Fruit fly (Drosophila melanogaster) whole organism, prepupa: ENCODE results near the gene disp.
A peak's percentile ranks its signal among the peaks of the same experiment; 100 is the strongest.

Source experiments
- Blimp-1 ChIP-seq: fragments of 200-800 bp; sonication (Bioruptor generic); optimal IDR thresholded peaks from 3 replicates; lab custom pipeline; 2017; ENCODE audit warnings: missing biosample characterization, missing genetic modification characterization, mild to moderate bottlenecking, moderate library complexity, missing genetic modification reagents
- CG10631 ChIP-seq: fragments of 200-800 bp; sonication (Bioruptor generic); optimal IDR thresholded peaks from 2 replicates; lab custom pipeline; 2016; ENCODE audit warnings: missing biosample characterization, missing genetic modification characterization
- CG10669 ChIP-seq: fragments of 200-800 bp; sonication (Bioruptor generic); optimal IDR thresholded peaks from 3 replicates; lab custom pipeline; 2018; ENCODE audit warnings: missing biosample characterization, mild to moderate bottlenecking, missing genetic modification characterization, moderate library complexity
- CG11294 ChIP-seq: fragments of 200-800 bp; sonication (Bioruptor generic); IDR thresholded peaks from 2 replicates; pipeline ENCODE4 v1.3.6; 2022; ENCODE audit warnings: missing biosample characterization, missing genetic modification characterization
- CG11762 ChIP-seq: fragments of 200-800 bp; sonication (Bioruptor generic); optimal IDR thresholded peaks from 3 replicates; lab custom pipeline; 2016; ENCODE audit warnings: missing biosample characterization, missing genetic modification characterization; ENCODE audit not compliant: insufficient read depth
- CG15336 ChIP-seq: fragments of 200-800 bp; sonication (Bioruptor generic); IDR thresholded peaks from 2 replicates; pipeline ENCODE4 v1.3.6; 2022; ENCODE audit warnings: missing biosample characterization, missing genetic modification characterization
- CG1621 ChIP-seq: fragments of 200-800 bp; sonication (Bioruptor generic); optimal IDR thresholded peaks from 3 replicates; lab custom pipeline; 2018; ENCODE audit warnings: missing biosample characterization, mild to moderate bottlenecking, missing genetic modification characterization
- CG3032 ChIP-seq: fragments of 200-800 bp; optimal IDR thresholded peaks from 2 replicates; lab custom pipeline; 2019; ENCODE audit warnings: missing biosample characterization, mild to moderate bottlenecking, missing genetic modification characterization, moderate library complexity
- CG31627 ChIP-seq: fragments of 200-800 bp; sonication (Bioruptor generic); optimal IDR thresholded peaks from 3 replicates; lab custom pipeline; 2016; ENCODE audit warnings: missing biosample characterization, missing genetic modification characterization
- CG32006 ChIP-seq: fragments of 200-800 bp; sonication (Bioruptor generic); optimal IDR thresholded peaks from 3 replicates; lab custom pipeline; 2017; ENCODE audit warnings: missing biosample characterization, mild to moderate bottlenecking, missing genetic modification characterization
- CG34406 ChIP-seq: fragments of 200-800 bp; sonication (Bioruptor generic); optimal IDR thresholded peaks from 3 replicates; lab custom pipeline; 2016; ENCODE audit warnings: missing biosample characterization, missing genetic modification characterization
- CG3919 ChIP-seq: fragments of 200-800 bp; sonication (Bioruptor generic); optimal IDR thresholded peaks from 3 replicates; lab custom pipeline; 2016; ENCODE audit warnings: missing biosample characterization, missing genetic modification characterization
- CG6163 ChIP-seq: fragments of 200-800 bp; sonication (Bioruptor generic); IDR thresholded peaks from 3 replicates; pipeline ENCODE4 v1.3.6; 2022; ENCODE audit warnings: missing biosample characterization, missing genetic modification characterization
- CG6276 ChIP-seq: fragments of 200-800 bp; sonication (Bioruptor generic); optimal IDR thresholded peaks from 2 replicates; lab custom pipeline; 2017; ENCODE audit warnings: missing biosample characterization, mild to moderate bottlenecking, missing genetic modification characterization
- CG6792 ChIP-seq: fragments of 200-800 bp; sonication (Bioruptor generic); optimal IDR thresholded peaks from 3 replicates; lab custom pipeline; 2016; ENCODE audit warnings: missing biosample characterization, missing genetic modification characterization
- CG6808 ChIP-seq: fragments of 200-800 bp; sonication (Bioruptor generic); optimal IDR thresholded peaks from 3 replicates; lab custom pipeline; 2017; ENCODE audit warnings: missing biosample characterization, missing genetic modification characterization, mild to moderate bottlenecking, moderate library complexity, missing genetic modification reagents
- CG6854 ChIP-seq: fragments of 200-800 bp; sonication (Bioruptor generic); optimal IDR thresholded peaks from 2 replicates; lab custom pipeline; 2017; ENCODE audit warnings: missing biosample characterization, mild to moderate bottlenecking, missing genetic modification characterization
- CG8119 ChIP-seq: fragments of 200-800 bp; sonication (Bioruptor generic); IDR thresholded peaks from 3 replicates; pipeline ENCODE4 v1.3.6; 2022; ENCODE audit warnings: missing biosample characterization, missing genetic modification characterization
- CG8632 ChIP-seq: fragments of 200-800 bp; sonication (Bioruptor generic); optimal IDR thresholded peaks from 3 replicates; lab custom pipeline; 2016; ENCODE audit warnings: missing biosample characterization, missing genetic modification characterization
- Eip75B ChIP-seq: fragments of 200-800 bp; sonication (Bioruptor generic); optimal IDR thresholded peaks from 3 replicates; lab custom pipeline; 2016; ENCODE audit warnings: missing biosample characterization, missing genetic modification characterization
- Eip78C ChIP-seq: fragments of 200-800 bp; sonication (Bioruptor generic); peaks from one replicate; lab custom pipeline; 2016; ENCODE audit warnings: missing biosample characterization, missing genetic modification characterization
- Gug ChIP-seq: fragments of 200-800 bp; sonication (Bioruptor generic); IDR thresholded peaks from 2 replicates; pipeline ENCODE4 v1.3.6; 2022; ENCODE audit warnings: missing biosample characterization, missing genetic modification characterization
- Hr39 ChIP-seq: fragments of 200-800 bp; sonication (Bioruptor generic); optimal IDR thresholded peaks from 2 replicates; lab custom pipeline; 2016; ENCODE audit warnings: missing biosample characterization, missing genetic modification characterization
- Hr4 ChIP-seq: fragments of 200-800 bp; sonication (Bioruptor generic); optimal IDR thresholded peaks from 3 replicates; lab custom pipeline; 2016; ENCODE audit warnings: missing biosample characterization, missing genetic modification characterization
- Lpt ChIP-seq: fragments of 200-800 bp; sonication (Bioruptor generic); optimal IDR thresholded peaks from 3 replicates; lab custom pipeline; 2016; ENCODE audit warnings: missing biosample characterization, missing genetic modification characterization
- Met ChIP-seq: fragments of 200-800 bp; sonication (Bioruptor generic); optimal IDR thresholded peaks from 3 replicates; lab custom pipeline; 2016; ENCODE audit warnings: missing biosample characterization, missing genetic modification characterization
- OdsH ChIP-seq: fragments of 200-800 bp; sonication (Bioruptor generic); optimal IDR thresholded peaks from 3 replicates; lab custom pipeline; 2016; ENCODE audit warnings: missing biosample characterization, missing genetic modification characterization
- Smox ChIP-seq: fragments of 200-800 bp; sonication (Bioruptor generic); optimal IDR thresholded peaks from 3 replicates; lab custom pipeline; 2016; ENCODE audit warnings: missing biosample characterization, missing genetic modification characterization
- Sox102F ChIP-seq: fragments of 200-800 bp; sonication (Bioruptor generic); optimal IDR thresholded peaks from 2 replicates; lab custom pipeline; 2016; ENCODE audit warnings: missing biosample characterization, mild to moderate bottlenecking, missing genetic modification characterization
- Sox14 ChIP-seq: fragments of 200-800 bp; sonication (Bioruptor generic); optimal IDR thresholded peaks from 3 replicates; lab custom pipeline; 2016; ENCODE audit warnings: missing biosample characterization, missing genetic modification characterization
- Sox15 ChIP-seq: fragments of 200-800 bp; sonication (Bioruptor generic); optimal IDR thresholded peaks from 3 replicates; lab custom pipeline; 2016; ENCODE audit warnings: missing biosample characterization, missing genetic modification characterization
- achi ChIP-seq: fragments of 200-800 bp; sonication (Bioruptor generic); optimal IDR thresholded peaks from 3 replicates; lab custom pipeline; 2016; ENCODE audit warnings: missing biosample characterization, missing genetic modification characterization
- acj6 ChIP-seq: fragments of 200-800 bp; sonication (Bioruptor generic); optimal IDR thresholded peaks from 3 replicates; lab custom pipeline; 2016; ENCODE audit warnings: missing biosample characterization, missing genetic modification characterization
- cyc ChIP-seq: fragments of 200-800 bp; sonication (Bioruptor generic); optimal IDR thresholded peaks from 3 replicates; lab custom pipeline; 2016; ENCODE audit warnings: missing biosample characterization, missing genetic modification characterization
- dac ChIP-seq: fragments of 200-800 bp; sonication (Bioruptor generic); optimal IDR thresholded peaks from 2 replicates; lab custom pipeline; 2017; ENCODE audit warnings: missing biosample characterization, mild to moderate bottlenecking, missing genetic modification characterization
- dsx ChIP-seq: fragments of 200-800 bp; optimal IDR thresholded peaks from 3 replicates; lab custom pipeline; 2019; ENCODE audit warnings: missing biosample characterization, mild to moderate bottlenecking, missing genetic modification characterization, moderate library complexity; ENCODE audit not compliant: poor library complexity, severe bottlenecking
- eg ChIP-seq: fragments of 200-800 bp; sonication (Bioruptor generic); IDR thresholded peaks from 3 replicates; pipeline ENCODE4 v1.3.6; 2022; ENCODE audit warnings: missing biosample characterization, missing genetic modification characterization
- net ChIP-seq: fragments of 200-800 bp; sonication (Bioruptor generic); optimal IDR thresholded peaks from 3 replicates; lab custom pipeline; 2016; ENCODE audit warnings: missing biosample characterization, missing genetic modification characterization
- salr ChIP-seq, 2 experiments: fragments of 200-800 bp; sonication (Bioruptor generic); optimal IDR thresholded peaks; 3 replicates each; lab custom pipeline; 2016 to 2018; ENCODE audit warnings: missing biosample characterization in 2 of 2, missing genetic modification characterization in 2 of 2, mild to moderate bottlenecking in 1 of 2
- spab ChIP-seq: fragments of 200-800 bp; sonication (Bioruptor generic); optimal IDR thresholded peaks from 2 replicates; lab custom pipeline; 2017; ENCODE audit warnings: missing biosample characterization, mild to moderate bottlenecking, missing genetic modification characterization, missing genetic modification reagents
- ss ChIP-seq, 2 experiments: fragments of 200-800 bp; sonication (Bioruptor generic); optimal IDR thresholded peaks; 2 replicates in 1 of 2; 3 replicates in 1 of 2; lab custom pipeline; 2017 to 2018; ENCODE audit warnings: mild to moderate bottlenecking in 2 of 2, missing biosample characterization in 2 of 2, missing genetic modification characterization in 2 of 2, moderate library complexity in 1 of 2
- svp ChIP-seq: fragments of 200-800 bp; sonication (Bioruptor generic); peaks from one replicate; lab custom pipeline; 2016; ENCODE audit warnings: missing biosample characterization, missing genetic modification characterization
- topi ChIP-seq: fragments of 200-800 bp; sonication (Bioruptor generic); optimal IDR thresholded peaks from 3 replicates; lab custom pipeline; 2016; ENCODE audit warnings: missing biosample characterization, missing genetic modification characterization
- vri ChIP-seq: fragments of 200-800 bp; sonication (Bioruptor generic); optimal IDR thresholded peaks from 3 replicates; lab custom pipeline; 2016; ENCODE audit warnings: missing biosample characterization, mild to moderate bottlenecking, missing genetic modification characterization

The disp gene

dm6 chr3R:5843516-5843915, 12.6 kb downstream of the disp start:
- TF ChIP-seq svp (GFP tag; lab: Kevin White, UChicago) (peak; percentile 88), Blimp-1 (GFP tag; lab: Kevin White, UChicago) (no peak)

- TF ChIP-seq salr (GFP tag; optimal IDR thresholded peaks at IDR 0.05; lab: Kevin White, UChicago) (no peak), vri (peak; percentile 21)
- TF ChIP-seq, all 60 proteins: peak for 1
Measured at dm6 chr3R:5841290-5841689, 14.8 kb downstream of the disp start.

dm6 chr3R:5840870-5841269, 15.2 kb downstream of the disp start, which contains the start of gene CG1213:
TSS of gene CG1213 (plus strand) at chr3R:5841170.
- TF ChIP-seq CG10669 (GFP tag; lab: Kevin White, UChicago) (no peak), CG11762 (GFP tag; lab: Kevin White, UChicago) (no peak), CG6276 (no peak)

- TF ChIP-seq Sox15 (GFP tag; lab: Kevin White, UChicago) (no peak), CG6854 (GFP tag; lab: Kevin White, UChicago) (no peak), Eip78C (GFP tag; lab: Kevin White, UChicago) (peak; percentile 83), CG3919 (GFP tag; lab: Kevin White, UChicago) (peak; percentile 47), achi (peak; percentile 2), CG6792 (GFP tag; lab: Kevin White, UChicago) (peak; percentile 21), CG31627 (GFP tag; lab: Kevin White, UChicago) (no peak), ss (GFP tag; optimal IDR thresholded peaks at IDR 0.05; lab: Kevin White, UChicago) (no peak), dac (GFP tag; lab: Kevin White, UChicago) (no peak), Met (GFP tag; lab: Kevin White, UChicago) (no peak), CG1621 (tag; lab: Kevin White, UChicago) (no peak), CG8632 (peak; percentile 53), eg (GFP tag; lab: Robert Waterston, UW) (no peak), OdsH (GFP tag; lab: Kevin White, UChicago) (peak; percentile 51), CG34406 (GFP tag; lab: Kevin White, UChicago) (peak; percentile 19), Sox14 (no peak), CG8119 (no peak), CG15336 (GFP tag; lab: Robert Waterston, UW) (no peak), Hr4 (GFP tag; lab: Kevin White, UChicago) (no peak), Eip75B (GFP tag; lab: Kevin White, UChicago) (peak; percentile 18), net (GFP tag; lab: Kevin White, UChicago) (peak; percentile 46), cyc (GFP tag; lab: Kevin White, UChicago) (no peak), CG11294 (no peak), salr (GFP tag; optimal IDR thresholded peaks at IDR 0.05; lab: Kevin White, UChicago) (peak in 1 of 2 experiments; percentile 54), topi (GFP tag; lab: Kevin White, UChicago) (no peak), Smox (GFP tag; lab: Kevin White, UChicago) (no peak), CG3032 (tag; lab: Kevin White, UChicago) (peak; percentile 19), Gug (GFP tag; lab: Robert Waterston, UW) (0 out of 2 replicates have a peak, but pooled peaks have one; percentile 13), CG6276 (no peak), Blimp-1 (GFP tag; lab: Kevin White, UChicago) (no peak), CG6808 (GFP tag; lab: Kevin White, UChicago) (no peak), dsx (GFP tag; lab: Kevin White, UChicago) (no peak), CG32006 (no peak), Hr39 (GFP tag; lab: Kevin White, UChicago) (no peak), acj6 (GFP tag; lab: Kevin White, UChicago) (peak; percentile 31), CG6163 (GFP tag; lab: Robert Waterston, UW) (no peak; the same call in 2 of the 3 replicates), spab (GFP tag; lab: Kevin White, UChicago) (peak; percentile 35), Sox102F (GFP tag; lab: Kevin White, UChicago) (no peak), CG10631 (GFP tag; lab: Kevin White, UChicago) (peak; percentile 41), vri (no peak), CG10669 (GFP tag; lab: Kevin White, UChicago) (peak; percentile 52), Lpt (GFP tag; lab: Kevin White, UChicago) (no peak)
Measured at dm6 chr3R:5838683-5839365, 17.3 kb downstream of the disp start.
